Fruit fly (Drosophila melanogaster): ENCODE measurements around the gene Rpt3.

The Rpt3 gene

dm6 chrX:11147553-11148067 is 22.7 kb downstream of the Rpt3 start (continued):
- peak; percentile 83 for TF ChIP-seq cg (GFP tag; optimal IDR thresholded peaks at IDR 0.05)
- TF ChIP-seq ftz-f1 (GFP tag; optimal IDR thresholded peaks at IDR 0.05) = peak; percentile 7
- TF ChIP-seq Trl (optimal IDR thresholded peaks at IDR 0.05) = no peak
- no peak for TF ChIP-seq Trl (GFP tag; optimal IDR thresholded peaks at IDR 0.05)
- no peak for TF ChIP-seq Lpt (GFP tag; optimal IDR thresholded peaks at IDR 0.05)
- no peak for TF ChIP-seq CG12391 (tag; optimal IDR thresholded peaks at IDR 0.05)
- no peak for TF ChIP-seq CG2202 (tag; optimal IDR thresholded peaks at IDR 0.05)
- no peak for TF ChIP-seq CG12299 (tag; optimal IDR thresholded peaks at IDR 0.05)
- no peak for TF ChIP-seq Atf-2 (GFP tag; optimal IDR thresholded peaks at IDR 0.05)
- TF ChIP-seq CG30403 (GFP tag; optimal IDR thresholded peaks at IDR 0.05) = no peak
- peak; percentile 18; the same call in 1 of the 3 replicates for TF ChIP-seq row (GFP tag; IDR thresholded peaks at IDR 0.05)
- no peak for TF ChIP-seq CG10654 (GFP tag; optimal IDR thresholded peaks at IDR 0.05)
- peak; percentile 68 for TF ChIP-seq dm (GFP tag; optimal IDR thresholded peaks at IDR 0.05)
- TF ChIP-seq CG2889 (GFP tag; IDR thresholded peaks at IDR 0.05) = no peak

- TF ChIP-seq CG42726 (GFP tag; IDR thresholded peaks at IDR 0.05; ENCODE audit: partially characterized antibody) (peak; percentile 53; the same call in 1 of the 2 replicates), BEAF-32 (GFP tag; optimal IDR thresholded peaks at IDR 0.05) (peak; percentile 66), pfk (GFP tag; optimal IDR thresholded peaks at IDR 0.05) (peak; percentile 55), CG10209 (GFP tag; optimal IDR thresholded peaks at IDR 0.05) (no peak), ssp (GFP tag; IDR thresholded peaks at IDR 0.05) (peak; percentile 98), Eip74EF (GFP tag; optimal IDR thresholded peaks at IDR 0.05) (no peak), gem (tag; optimal IDR thresholded peaks at IDR 0.05) (peak; percentile 18), vfl (GFP tag; optimal IDR thresholded peaks at IDR 0.05) (no peak), Ptx1 (GFP tag; IDR thresholded peaks at IDR 0.05) (peak; percentile 21), lmd (GFP tag; IDR thresholded peaks at IDR 0.05) (peak; percentile 21; the same call in 1 of the 2 replicates), CG34422 (GFP tag; IDR thresholded peaks at IDR 0.05) (no peak; the same call in 2 of the 3 replicates), zfh2 (GFP tag; optimal IDR thresholded peaks at IDR 0.05) (peak; percentile 16), ttk (GFP tag; IDR thresholded peaks at IDR 0.05) (no peak; the same call in 1 of the 2 replicates), MTF-1 (GFP tag; optimal IDR thresholded peaks at IDR 0.05; ENCODE audit: borderline replicate concordance) (no peak), zfh1 (GFP tag; IDR thresholded peaks at IDR 0.05) (0 out of 3 replicates have a peak, but pooled peaks have one; percentile 26), ato (GFP tag; IDR thresholded peaks at IDR 0.05; ENCODE audit: partially characterized antibody) (peak; percentile 12; the same call in 1 of the 2 replicates), prd (optimal IDR thresholded peaks at IDR 0.05) (no peak), prd (GFP tag; IDR thresholded peaks at IDR 0.05) (0 out of 3 replicates have a peak, but pooled peaks have one; percentile 16), Rfx (GFP tag; IDR thresholded peaks at IDR 0.05) (peak; percentile 57), CG2116 (GFP tag; optimal IDR thresholded peaks at IDR 0.05) (no peak), Aef1 (GFP tag; IDR thresholded peaks at IDR 0.05) (peak; percentile 28; the same call in 2 of the 3 replicates), unc-4 (GFP tag; IDR thresholded peaks at IDR 0.05; ENCODE audit: partially characterized antibody) (peak; percentile 33; the same call in 1 of the 2 replicates), slbo (GFP tag; IDR thresholded peaks at IDR 0.05) (peak; percentile 49), Abd-B (GFP tag; optimal IDR thresholded peaks at IDR 0.05) (peak; percentile 23), CG18262 (tag; optimal IDR thresholded peaks at IDR 0.05) (no peak), CG17186 (GFP tag; optimal IDR thresholded peaks at IDR 0.05) (no peak), Med (GFP tag) (peak; percentile 59), CG6175 (GFP tag; IDR thresholded peaks at IDR 0.05) (no peak), MESR4 (GFP tag; optimal IDR thresholded peaks at IDR 0.05) (peak; percentile 55), z (GFP tag; IDR thresholded peaks at IDR 0.05) (no peak), CG2889 (GFP tag; IDR thresholded peaks at IDR 0.05) (no peak), CG2712 (tag; optimal IDR thresholded peaks at IDR 0.05) (peak; percentile 31), Taf1 (GFP tag; IDR thresholded peaks at IDR 0.05) (no peak), kni (GFP tag; optimal IDR thresholded peaks at IDR 0.05) (no peak), pzg (GFP tag; optimal IDR thresholded peaks at IDR 0.05) (peak; percentile 60), CG7839 (tag; optimal IDR thresholded peaks at IDR 0.05) (no peak)
These were observed 23.5 kb downstream of the Rpt3 start, which contains the start of gene Ran for dm6 chrX:11148272-11148835. Gene Ran (minus strand): TSS chrX:11148716.
